Fruit fly (Drosophila melanogaster) whole organism, pupa: ENCODE measurements around the gene CG1785.
A peak's percentile ranks its signal among the peaks of the same experiment; 100 is the strongest.

Experiments
- CG10348 ChIP-seq: fragments of 200-800 bp; sonication (Bioruptor generic); IDR thresholded peaks from 2 replicates; pipeline ENCODE4 v1.3.6; 2022; ENCODE audit warnings: missing biosample characterization, missing genetic modification characterization
- CG12605 ChIP-seq: fragments of 200-800 bp; sonication (Bioruptor generic); IDR thresholded peaks from 2 replicates; pipeline ENCODE4 v1.3.6; 2022; ENCODE audit warnings: missing biosample characterization, missing genetic modification characterization
- CG13204 ChIP-seq: fragments of 200-800 bp; sonication (Bioruptor generic); optimal IDR thresholded peaks from 2 replicates; lab custom pipeline; 2018; ENCODE audit warnings: missing biosample characterization, mild to moderate bottlenecking, missing genetic modification characterization, moderate library complexity
- CG14655 ChIP-seq: fragments of 200-800 bp; sonication (Bioruptor generic); optimal IDR thresholded peaks from 3 replicates; lab custom pipeline; 2017; ENCODE audit warnings: mild to moderate bottlenecking, missing biosample characterization, missing genetic modification reagents, missing genetic modification characterization
- CG15710 ChIP-seq: fragments of 200-800 bp; sonication (Bioruptor generic); optimal IDR thresholded peaks from 2 replicates; lab custom pipeline; 2018; ENCODE audit warnings: missing biosample characterization, mild to moderate bottlenecking, missing genetic modification characterization, moderate library complexity
- CG17806 ChIP-seq: fragments of 200-800 bp; sonication (Bioruptor generic); optimal IDR thresholded peaks from 2 replicates; lab custom pipeline; 2018; ENCODE audit warnings: missing biosample characterization, mild to moderate bottlenecking, missing genetic modification characterization, moderate library complexity
- CG32121 ChIP-seq: fragments of 200-800 bp; sonication (Bioruptor generic); IDR thresholded peaks from 2 replicates; pipeline ENCODE4 v1.3.6; 2022; ENCODE audit warnings: missing biosample characterization, missing genetic modification characterization
- CG34367 ChIP-seq: fragments of 200-800 bp; sonication (Bioruptor generic); optimal IDR thresholded peaks from 2 replicates; lab custom pipeline; 2018; ENCODE audit warnings: missing biosample characterization, mild to moderate bottlenecking, missing genetic modification characterization
- CG4496 ChIP-seq: fragments of 200-800 bp; sonication (Bioruptor generic); IDR thresholded peaks from 3 replicates; pipeline ENCODE4 v1.3.6; 2022; ENCODE audit warnings: missing biosample characterization, missing genetic modification characterization
- CG8159 ChIP-seq: fragments of 200-800 bp; sonication (Bioruptor generic); optimal IDR thresholded peaks from 3 replicates; lab custom pipeline; 2018; ENCODE audit warnings: missing biosample characterization, mild to moderate bottlenecking, missing genetic modification characterization, moderate library complexity
- CG8301 ChIP-seq: fragments of 200-800 bp; sonication (Bioruptor generic); optimal IDR thresholded peaks from 2 replicates; lab custom pipeline; 2018; ENCODE audit warnings: missing biosample characterization, mild to moderate bottlenecking, missing genetic modification characterization
- CG9948 ChIP-seq: fragments of 200-800 bp; sonication (Bioruptor generic); optimal IDR thresholded peaks from 2 replicates; lab custom pipeline; 2018; ENCODE audit warnings: missing biosample characterization, mild to moderate bottlenecking, missing genetic modification characterization, moderate library complexity
- D1 ChIP-seq: fragments of 200-800 bp; sonication (Bioruptor generic); optimal IDR thresholded peaks from 2 replicates; lab custom pipeline; 2018; ENCODE audit warnings: missing biosample characterization, mild to moderate bottlenecking, missing genetic modification characterization, moderate library complexity
- EcR ChIP-seq: fragments of 200-800 bp; sonication (Bioruptor generic); optimal IDR thresholded peaks from 3 replicates; lab custom pipeline; 2019; ENCODE audit warnings: missing biosample characterization, missing genetic modification characterization, mild to moderate bottlenecking, moderate library complexity, missing genetic modification reagents
- Ets98B ChIP-seq: fragments of 200-800 bp; sonication (Bioruptor generic); IDR thresholded peaks from 2 replicates; pipeline ENCODE4 v1.3.6; 2022; ENCODE audit warnings: missing biosample characterization, missing genetic modification characterization
- Pif1A ChIP-seq: fragments of 200-800 bp; sonication (Bioruptor generic); optimal IDR thresholded peaks from 3 replicates; lab custom pipeline; 2016; ENCODE audit warnings: missing biosample characterization, missing genetic modification characterization
- Pif1B ChIP-seq: fragments of 200-800 bp; sonication (Bioruptor generic); optimal IDR thresholded peaks from 3 replicates; lab custom pipeline; 2016; ENCODE audit warnings: missing biosample characterization, missing genetic modification characterization
- Snoo ChIP-seq: fragments of 200-800 bp; sonication (Bioruptor generic); optimal IDR thresholded peaks from 3 replicates; lab custom pipeline; 2017; ENCODE audit warnings: missing biosample characterization, mild to moderate bottlenecking, missing genetic modification characterization, inconsistent platforms
- fd96Ca ChIP-seq: fragments of 200-800 bp; sonication (Bioruptor generic); IDR thresholded peaks from 3 replicates; pipeline ENCODE4 v1.3.6; 2022; ENCODE audit warnings: missing biosample characterization, missing genetic modification characterization
- gl ChIP-seq: fragments of 200-800 bp; sonication (Bioruptor generic); optimal IDR thresholded peaks from 2 replicates; lab custom pipeline; 2018; ENCODE audit warnings: missing biosample characterization, mild to moderate bottlenecking, missing genetic modification characterization
- rn ChIP-seq: fragments of 200-800 bp; sonication (Bioruptor generic); IDR thresholded peaks from 2 replicates; pipeline ENCODE4 v1.3.6; 2022; ENCODE audit warnings: missing biosample characterization, missing genetic modification characterization

Gene CG1785

dm6 chrX:8731464-8731863, 16.7 kb downstream of the CG1785 start:
- TF ChIP-seq CG8159 (peak; percentile 38), CG17806 (tag; lab: Kevin White, UChicago) (peak; percentile 24), CG15710 (peak; percentile 24), Pif1B (GFP tag; lab: Kevin White, UChicago) (no peak), CG9948 (tag; lab: Kevin White, UChicago) (peak; percentile 18), CG13204 (GFP tag; lab: Kevin White, UChicago) (no peak)

dm6 chrX:8732379-8732778, 17.6 kb downstream of the CG1785 start:
- TF ChIP-seq Pif1A (GFP tag; lab: Kevin White, UChicago): no peak
- TF ChIP-seq Ets98B (GFP tag; lab: Robert Waterston, UW): no peak

DNA sequence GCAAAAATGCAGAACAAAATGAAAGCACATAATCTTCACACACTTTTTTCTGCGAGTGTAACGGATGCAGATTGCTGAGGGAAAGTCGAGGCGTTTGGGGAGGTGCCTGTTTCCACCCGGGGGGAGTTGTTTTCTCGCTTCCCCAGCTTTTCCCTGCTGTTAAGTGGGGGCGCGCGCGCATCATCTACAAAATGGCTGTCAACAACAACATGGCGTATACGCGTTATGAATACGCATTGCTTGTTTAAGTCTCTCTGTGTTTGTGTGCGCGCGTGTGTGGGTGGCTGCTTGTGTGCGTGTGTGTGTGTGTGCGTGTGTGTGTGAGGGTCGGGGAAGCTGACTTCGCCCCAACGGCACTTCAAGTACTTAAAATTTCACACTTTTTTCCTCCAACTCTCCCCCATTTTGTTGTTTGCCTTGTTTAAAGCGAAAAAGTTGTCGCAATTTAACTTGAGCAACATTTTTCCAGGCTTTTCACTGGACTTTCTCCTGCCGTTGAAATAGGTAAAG, 28.8 kb downstream of the CG1785 start:
- TF ChIP-seq CG9948 (tag; lab: Kevin White, UChicago): no peak

- no peak for TF ChIP-seq CG32121 (GFP tag; lab: Robert Waterston, UW)
- TF ChIP-seq CG14655: no peak
- TF ChIP-seq CG9948 (tag; lab: Kevin White, UChicago): no peak
- TF ChIP-seq EcR (GFP tag; lab: Kevin White, UChicago): no peak
- TF ChIP-seq CG34367 (tag; lab: Kevin White, UChicago): no peak
- no peak for TF ChIP-seq gl (tag; lab: Kevin White, UChicago)
- TF ChIP-seq CG8301 (tag; lab: Kevin White, UChicago): no peak
Observed at dm6 chrX:8746933-8747332, 32.2 kb downstream of the CG1785 start.

DNA sequence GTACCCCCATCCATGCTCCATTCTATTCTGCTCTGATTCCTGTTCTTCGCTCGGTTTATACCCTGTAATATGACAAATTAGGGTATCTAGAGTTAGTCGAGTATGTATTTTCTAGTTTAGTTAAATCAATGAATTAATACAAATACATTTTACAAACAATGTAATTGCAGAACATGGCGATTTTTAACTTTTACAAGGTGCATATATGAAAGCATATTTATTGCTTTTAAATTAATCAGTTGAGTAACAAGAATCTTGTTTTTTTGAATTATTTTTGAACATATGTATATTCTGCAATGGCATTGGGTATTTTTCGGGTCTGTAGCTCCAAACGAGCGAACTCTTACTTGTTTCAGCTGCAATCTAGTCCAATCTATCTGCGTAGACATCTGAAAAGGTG, 32.9 kb downstream of the CG1785 start:
- TF ChIP-seq Pif1A (GFP tag; lab: Kevin White, UChicago) (peak; percentile 5), CG17806 (tag; lab: Kevin White, UChicago) (peak; percentile 45), rn (GFP tag; lab: Robert Waterston, UW) (no peak), EcR (GFP tag; lab: Kevin White, UChicago) (no peak), Snoo (tag; lab: Kevin White, UChicago) (no peak), CG14655 (peak; percentile 80), D1 (tag; lab: Kevin White, UChicago) (peak; percentile 32), CG4496 (GFP tag; lab: Robert Waterston, UW) (peak; percentile 14; the same call in 1 of the 3 replicates), CG8301 (tag; lab: Kevin White, UChicago) (peak; percentile 68), CG8159 (peak; percentile 63), CG9948 (tag; lab: Kevin White, UChicago) (peak; percentile 49), Pif1B (GFP tag; lab: Kevin White, UChicago) (peak; percentile 14), fd96Ca (GFP tag; lab: Robert Waterston, UW) (no peak), CG34367 (tag; lab: Kevin White, UChicago) (peak; percentile 52), CG13204 (GFP tag; lab: Kevin White, UChicago) (no peak), CG15710 (peak; percentile 60)

- TF ChIP-seq CG32121 (GFP tag; lab: Robert Waterston, UW) (no peak), fd96Ca (GFP tag; lab: Robert Waterston, UW) (no peak)
- TF ChIP-seq, all 21 proteins: peak for 0
Observed at dm6 chrX:8753703-8754102, 39.0 kb downstream of the CG1785 start.

- TF ChIP-seq Pif1A (GFP tag; lab: Kevin White, UChicago) (peak; percentile 57), CG9948 (tag; lab: Kevin White, UChicago) (peak; percentile 70), rn (GFP tag; lab: Robert Waterston, UW) (peak; percentile 30; the same call in 1 of the 2 replicates), CG8301 (tag; lab: Kevin White, UChicago) (peak; percentile 52), D1 (tag; lab: Kevin White, UChicago) (no peak), Ets98B (GFP tag; lab: Robert Waterston, UW) (peak; percentile 67), CG34367 (tag; lab: Kevin White, UChicago) (peak; percentile 71), gl (tag; lab: Kevin White, UChicago) (peak; percentile 62), EcR (GFP tag; lab: Kevin White, UChicago) (no peak), CG17806 (tag; lab: Kevin White, UChicago) (peak; percentile 70), CG12605 (GFP tag; lab: Robert Waterston, UW) (peak; percentile 38; the same call in 1 of the 2 replicates), CG10348 (GFP tag; lab: Robert Waterston, UW) (no peak), CG14655 (peak; percentile 64), CG13204 (GFP tag; lab: Kevin White, UChicago) (peak; percentile 35), CG8159 (peak; percentile 73), CG32121 (GFP tag; lab: Robert Waterston, UW) (peak; percentile 31; the same call in 1 of the 2 replicates), Pif1B (GFP tag; lab: Kevin White, UChicago) (peak; percentile 57), fd96Ca (GFP tag; lab: Robert Waterston, UW) (peak; percentile 82), CG4496 (GFP tag; lab: Robert Waterston, UW) (peak; percentile 74; the same call in 1 of the 3 replicates), Snoo (tag; lab: Kevin White, UChicago) (peak; percentile 22), CG15710 (peak; percentile 75)
Observed at dm6 chrX:8755352-8755751, 40.6 kb downstream of the CG1785 start.
